Fruit fly (Drosophila melanogaster): ENCODE measurements around the gene CG43680.

CG43680 gene

DNA sequence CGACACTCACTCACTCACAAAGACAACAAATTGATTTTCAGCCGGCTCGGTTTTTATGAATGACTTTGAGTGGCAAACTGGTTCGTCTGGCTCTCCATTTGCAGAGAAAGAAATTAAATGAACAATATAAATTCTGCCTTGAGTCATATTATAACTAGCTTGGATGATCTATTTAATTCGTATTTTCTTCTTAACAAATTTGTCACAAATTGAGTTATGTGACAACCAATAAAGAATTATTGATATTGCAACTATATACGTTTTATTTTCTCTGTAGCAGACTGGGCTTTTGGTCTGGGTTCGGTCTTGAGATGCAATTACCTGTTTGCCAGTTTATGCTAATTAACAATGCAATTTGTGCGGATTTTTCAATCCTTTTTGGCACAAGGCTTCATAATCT lies 46.3 kb downstream of the CG43680 start:
- TF ChIP-seq usp (GFP tag; optimal IDR thresholded peaks at IDR 0.05) = no peak
- TF ChIP-seq EcR (GFP tag; optimal IDR thresholded peaks at IDR 0.05) = no peak
- no peak for TF ChIP-seq Dll (optimal IDR thresholded peaks at IDR 0.05)
- TF ChIP-seq psq (optimal IDR thresholded peaks at IDR 0.05) = no peak
- no peak for TF ChIP-seq CG8478 (optimal IDR thresholded peaks at IDR 0.05)
- no peak for TF ChIP-seq pan (optimal IDR thresholded peaks at IDR 0.05)

dm6 chr3L:15005774-15006173 lies 47.4 kb downstream of the CG43680 start:
- TF ChIP-seq Dll (optimal IDR thresholded peaks at IDR 0.05) (no peak), EcR (GFP tag; optimal IDR thresholded peaks at IDR 0.05) (no peak), CG8478 (optimal IDR thresholded peaks at IDR 0.05) (no peak), psq (optimal IDR thresholded peaks at IDR 0.05) (no peak), usp (GFP tag; optimal IDR thresholded peaks at IDR 0.05) (no peak), pan (optimal IDR thresholded peaks at IDR 0.05) (no peak)

- TF ChIP-seq CG8478 (optimal IDR thresholded peaks at IDR 0.05) (no peak), pan (optimal IDR thresholded peaks at IDR 0.05) (no peak), Dll (optimal IDR thresholded peaks at IDR 0.05) (no peak), psq (optimal IDR thresholded peaks at IDR 0.05) (no peak), EcR (GFP tag; optimal IDR thresholded peaks at IDR 0.05) (no peak)
Measured at dm6 chr3L:15005085-15005484, 48.1 kb downstream of the CG43680 start.
